Worm (Caenorhabditis elegans) whole organism, young adult: ENCODE measurements around the gene Y25C1A.7.
"Not testable (repeated sequence)": the region's sequence is repeated elsewhere in the genome, so short reads cannot be mapped to it uniquely, and the experiment has no call there.

Experiments
- F23B12.7 ChIP-seq: sonication (generic microtip); optimal IDR thresholded peaks from 2 replicates; lab custom pipeline; 2017; ENCODE audit warnings: missing genetic modification characterization, mild to moderate bottlenecking, missing compliant biosample characterization, antibody characterized with exemption, moderate library complexity; ENCODE audit not compliant: insufficient read depth
- F49E8.2 ChIP-seq: sonication (generic microtip); optimal IDR thresholded peaks from 3 replicates; lab custom pipeline; 2017; ENCODE audit warnings: missing genetic modification characterization, mild to moderate bottlenecking, missing compliant biosample characterization, antibody characterized with exemption, moderate library complexity; ENCODE audit not compliant: insufficient read depth
- ama-1 ChIP-seq, 3 experiments: fragments of 150-350 bp in 1 of 3; sonication (generic microtip) in 2 of 3; optimal IDR thresholded peaks; 2 replicates each; lab custom pipeline; 2014 to 2018; ENCODE audit warnings: missing biosample characterization in 2 of 3, missing genetic modification characterization in 2 of 3, missing genetic modification reagents in 2 of 3
- madf-8 ChIP-seq: fragments of 200-800 bp; sonication (Bioruptor generic); conservative IDR thresholded peaks from 2 replicates; pipeline ENCODE4 v1.3.6; 2022; ENCODE audit warnings: missing genetic modification reagents, missing genetic modification characterization, missing compliant biosample characterization
- mes-4 ChIP-seq: sonication (generic microtip); optimal IDR thresholded peaks from 2 replicates; lab custom pipeline; 2016; ENCODE audit warnings: missing genotype, missing genetic modification characterization, missing compliant biosample characterization
- nhr-90 ChIP-seq: sonication (generic microtip); optimal IDR thresholded peaks from 2 replicates; lab custom pipeline; 2016; ENCODE audit warnings: missing genotype, mild to moderate bottlenecking, missing genetic modification characterization, missing compliant biosample characterization
- sea-2 ChIP-seq: fragments of 200-800 bp; sonication (Bioruptor generic); IDR thresholded peaks from 2 replicates; pipeline ENCODE4 v1.3.6; 2022; ENCODE audit warnings: missing genetic modification characterization, missing compliant biosample characterization
- snpc-3.4 ChIP-seq: sonication (generic microtip); optimal IDR thresholded peaks from 2 replicates; lab custom pipeline; 2017; ENCODE audit warnings: missing genetic modification characterization, mild to moderate bottlenecking, missing compliant biosample characterization, antibody characterized with exemption, moderate library complexity, missing genotype, missing genetic modification reagents

DNA sequence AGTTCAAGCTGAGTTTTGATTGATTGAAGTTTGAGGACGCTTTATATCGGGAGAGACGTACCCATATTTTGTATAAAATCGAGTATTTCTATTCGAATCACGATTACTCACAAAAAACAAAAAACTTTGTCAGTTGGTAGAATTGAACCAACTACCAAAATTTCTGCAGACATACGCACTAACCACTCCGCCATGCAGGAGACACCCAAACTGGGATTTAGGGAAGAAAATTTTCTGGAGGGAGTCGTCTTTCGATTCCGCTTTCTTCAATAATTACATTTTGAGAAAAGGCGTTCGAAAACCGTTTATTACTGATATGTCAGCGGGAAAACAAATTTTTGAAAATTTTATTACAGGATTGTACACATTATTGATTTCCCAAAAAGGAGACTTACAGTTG lies 39.6 kb downstream of the Y25C1A.7 start:
- TF ChIP-seq madf-8 (GFP tag; lab: Robert Waterston, UW); ama-1 (optimal IDR thresholded peaks at IDR 0.05; lab: Kevin White, UChicago); ama-1 (GFP tag; optimal IDR thresholded peaks at IDR 0.05; lab: Kevin White, UChicago); mes-4 (tag; lab: Kevin White, UChicago); F23B12.7 (tag; lab: Kevin White, UChicago); F49E8.2 (tag; lab: Kevin White, UChicago); snpc-3.4; sea-2; nhr-90: not testable (repeated sequence)
